Worm (Caenorhabditis elegans) whole organism, midembryonic: ENCODE results near the gene rpl-16.

Experiments used
- T22C8.4 ChIP-seq: fragments of 200-800 bp; sonication (Bioruptor generic); IDR thresholded peaks from 2 replicates; pipeline ENCODE4 v1.3.6; 2022; ENCODE audit warnings: missing genetic modification characterization, missing compliant biosample characterization
- cog-1 ChIP-seq: sonication (generic microtip); optimal IDR thresholded peaks from 2 replicates; lab custom pipeline; 2016; ENCODE audit warnings: missing genetic modification characterization, missing compliant biosample characterization
- flt-1 ChIP-seq: fragments of 200-800 bp; sonication (Bioruptor generic); IDR thresholded peaks from 2 replicates; pipeline ENCODE4 v1.3.6; 2022; ENCODE audit warnings: missing genetic modification characterization, missing compliant biosample characterization
- klf-2 ChIP-seq: fragments of 200-800 bp; sonication (Bioruptor generic); conservative IDR thresholded peaks from 2 replicates; pipeline ENCODE4 v1.3.6; 2022; ENCODE audit warnings: missing genetic modification reagents, missing genetic modification characterization, missing compliant biosample characterization
- med-1 ChIP-seq: sonication (generic microtip); optimal IDR thresholded peaks from 2 replicates; lab custom pipeline; 2017; ENCODE audit warnings: missing genetic modification characterization, mild to moderate bottlenecking, missing compliant biosample characterization, antibody characterized with exemption, missing genetic modification reagents; ENCODE audit not compliant: insufficient read depth
- ref-1 ChIP-seq: fragments of 200-800 bp; sonication (Bioruptor generic); conservative IDR thresholded peaks from 2 replicates; pipeline ENCODE4 v1.3.6; 2022; ENCODE audit warnings: missing genetic modification reagents, missing genetic modification characterization, missing compliant biosample characterization
- tab-1 ChIP-seq: fragments of 200-800 bp; sonication (Bioruptor generic); IDR thresholded peaks from 2 replicates; pipeline ENCODE4 v1.3.6; 2022; ENCODE audit warnings: missing genetic modification characterization, missing compliant biosample characterization
- ztf-29 ChIP-seq: fragments of 200-800 bp; sonication (Bioruptor generic); IDR thresholded peaks from 2 replicates; pipeline ENCODE4 v1.3.6; 2022; ENCODE audit warnings: missing genetic modification reagents, missing genetic modification characterization, missing compliant biosample characterization

DNA sequence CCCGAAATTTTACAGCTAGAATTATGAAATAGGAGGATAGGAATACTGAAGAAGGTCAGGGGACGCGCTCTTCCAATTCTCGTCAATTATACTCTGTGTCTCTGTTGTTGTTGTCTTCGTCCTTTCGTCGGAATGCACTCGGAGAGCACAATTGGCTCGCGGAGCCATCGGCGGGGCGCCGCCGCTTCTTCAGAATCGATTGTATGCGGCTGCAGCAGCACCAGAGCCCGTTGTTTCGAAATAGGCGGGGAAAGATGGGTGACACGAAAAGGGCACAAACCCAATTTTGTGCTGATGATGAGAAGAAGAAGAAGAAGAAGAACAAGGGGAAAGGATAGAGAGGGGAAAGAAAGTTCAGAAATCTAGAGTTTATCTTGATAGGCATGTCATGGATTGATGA, 38.7 kb upstream of the rpl-16 start:
- TF ChIP-seq T22C8.4 (GFP tag; lab: Robert Waterston, UW) = no peak
- no peak for TF ChIP-seq ref-1 (GFP tag; lab: Robert Waterston, UW)
- TF ChIP-seq tab-1 (GFP tag; lab: Robert Waterston, UW) = no peak
- no peak for TF ChIP-seq flt-1 (GFP tag; lab: Robert Waterston, UW)
- no peak for TF ChIP-seq cog-1 (tag; lab: Kevin White, UChicago)
- TF ChIP-seq med-1 (GFP tag; lab: Kevin White, UChicago) = no peak
- no peak for TF ChIP-seq klf-2
- no peak for TF ChIP-seq ztf-29 (GFP tag; lab: Robert Waterston, UW)
